Fruit fly (Drosophila melanogaster) whole organism, adult: Measurements from ENCODE around the gene gfzf.

Experiments
- CG11617 ChIP-seq: fragments of 200-800 bp; sonication (Bioruptor generic); optimal IDR thresholded peaks from 2 replicates; lab custom pipeline; 2017; ENCODE audit warnings: mild to moderate bottlenecking, missing biosample characterization, missing genetic modification reagents, missing genetic modification characterization
- CG12768 ChIP-seq: fragments of 200-800 bp; sonication (Bioruptor generic); optimal IDR thresholded peaks from 2 replicates; lab custom pipeline; 2017; ENCODE audit warnings: missing biosample characterization, missing genetic modification characterization, mild to moderate bottlenecking, moderate library complexity, missing genetic modification reagents
- CG1620 ChIP-seq: fragments of 200-800 bp; sonication (Bioruptor generic); optimal IDR thresholded peaks from 2 replicates; lab custom pipeline; 2016; ENCODE audit warnings: missing biosample characterization, missing genetic modification characterization
- CG33017 ChIP-seq: fragments of 200-800 bp; sonication (Bioruptor generic); optimal IDR thresholded peaks from 2 replicates; lab custom pipeline; 2018; ENCODE audit warnings: missing biosample characterization, mild to moderate bottlenecking, missing genetic modification characterization, moderate library complexity
- CG5204 ChIP-seq: fragments of 200-800 bp; sonication (Bioruptor generic); optimal IDR thresholded peaks from 2 replicates; lab custom pipeline; 2016; ENCODE audit warnings: missing biosample characterization, missing genetic modification characterization
- CG7045 ChIP-seq: fragments of 200-800 bp; sonication (Bioruptor generic); optimal IDR thresholded peaks from 2 replicates; lab custom pipeline; 2017; ENCODE audit warnings: missing biosample characterization, mild to moderate bottlenecking, missing genetic modification characterization
- Crg-1 ChIP-seq: fragments of 200-800 bp; sonication (Bioruptor generic); optimal IDR thresholded peaks from 2 replicates; lab custom pipeline; 2016; ENCODE audit warnings: missing biosample characterization, missing genetic modification characterization
- bab1 ChIP-seq: fragments of 200-800 bp; sonication (Bioruptor generic); optimal IDR thresholded peaks from 3 replicates; lab custom pipeline; 2019; ENCODE audit warnings: missing biosample characterization, mild to moderate bottlenecking, missing genetic modification characterization, moderate library complexity
- cnc ChIP-seq, 2 experiments: fragments of >200 bp; optimal IDR thresholded peaks; 2 replicates each; lab custom pipeline; 2017
- kay ChIP-seq: fragments of 200-800 bp; sonication (Bioruptor generic); peaks from one replicate; lab custom pipeline; 2016; ENCODE audit warnings: missing biosample characterization, missing genetic modification characterization, borderline replicate concordance
- tj ChIP-seq: fragments of 200-800 bp; sonication (Bioruptor generic); optimal IDR thresholded peaks from 3 replicates; lab custom pipeline; 2017; ENCODE audit warnings: missing biosample characterization, mild to moderate bottlenecking, missing genetic modification characterization, moderate library complexity

- TF ChIP-seq bab1 (GFP tag; lab: Kevin White, UChicago): peak; percentile 66
- peak; percentile 35 for TF ChIP-seq tj (GFP tag; lab: Kevin White, UChicago)
- TF ChIP-seq CG33017 (tag; lab: Kevin White, UChicago): no peak
- TF ChIP-seq cnc (optimal IDR thresholded peaks at IDR 0.05; lab: Kevin White, UChicago): no peak
- TF ChIP-seq CG11617: peak; percentile 11
- peak; percentile 11 for TF ChIP-seq kay (GFP tag; lab: Kevin White, UChicago)
- no peak for TF ChIP-seq CG1620 (GFP tag; lab: Kevin White, UChicago)
- TF ChIP-seq CG7045 (GFP tag; lab: Kevin White, UChicago): peak; percentile 47
- TF ChIP-seq CG12768 (GFP tag; lab: Kevin White, UChicago): peak; percentile 58
- TF ChIP-seq CG5204 (GFP tag; lab: Kevin White, UChicago): peak; percentile 25
- no peak for TF ChIP-seq Crg-1
Observed at dm6 chr3R:7129280-7130069, 21.3 kb downstream of the gfzf start, which contains the start of gene CG31248.
